Fruit fly (Drosophila melanogaster): ENCODE data around the gene CG12713.

CG12713 gene

dm6 chr3L:15815353-15816142 lies 16.7 kb upstream of the CG12713 start (continued):
- TF ChIP-seq jumu (GFP tag; optimal IDR thresholded peaks at IDR 0.05) (peak; percentile 19), tna (GFP tag; IDR thresholded peaks at IDR 0.05; ENCODE audit: partially characterized antibody) (no peak), tin (GFP tag; optimal IDR thresholded peaks at IDR 0.05) (peak; percentile 72), CG12219 (GFP tag; optimal IDR thresholded peaks at IDR 0.05) (peak; percentile 29), crp (GFP tag; optimal IDR thresholded peaks at IDR 0.05) (peak in 1 of 2 experiments; percentile 11), Usf (GFP tag; optimal IDR thresholded peaks at IDR 0.05) (peak; percentile 33), HmgZ (tag; optimal IDR thresholded peaks at IDR 0.05) (peak; percentile 39), seq (GFP tag; IDR thresholded peaks at IDR 0.05) (peak; percentile 58; the same call in 1 of the 2 replicates), bab2 (GFP tag; optimal IDR thresholded peaks at IDR 0.05) (peak; percentile 57), CG5180 (GFP tag; optimal IDR thresholded peaks at IDR 0.05) (peak; percentile 55), sc (optimal IDR thresholded peaks at IDR 0.05) (no peak), sc (GFP tag; optimal IDR thresholded peaks at IDR 0.05) (peak; percentile 4), CoRest (tag; optimal IDR thresholded peaks at IDR 0.05) (peak; percentile 77), CG6813 (GFP tag; optimal IDR thresholded peaks at IDR 0.05) (peak; percentile 69), ab (GFP tag; optimal IDR thresholded peaks at IDR 0.05) (no peak), D19B (GFP tag; optimal IDR thresholded peaks at IDR 0.05) (peak; percentile 62), CG34376 (GFP tag; optimal IDR thresholded peaks at IDR 0.05) (peak; percentile 46), Mad (GFP tag; optimal IDR thresholded peaks at IDR 0.05) (peak; percentile 23), stc (GFP tag; IDR thresholded peaks at IDR 0.05) (peak; percentile 65), sqz (GFP tag; optimal IDR thresholded peaks at IDR 0.05) (no peak), Ada2b (GFP tag; IDR thresholded peaks at IDR 0.05) (peak; percentile 57), NfI (GFP tag; optimal IDR thresholded peaks at IDR 0.05) (peak; percentile 67), Optix (GFP tag; IDR thresholded peaks at IDR 0.05) (no peak), CG8765 (GFP tag; IDR thresholded peaks at IDR 0.05) (no peak), CG13296 (GFP tag; optimal IDR thresholded peaks at IDR 0.05) (peak; percentile 73), Stat92E (GFP tag; optimal IDR thresholded peaks at IDR 0.05) (peak in 1 of 3 experiments; percentile 34), Atf6 (GFP tag; IDR thresholded peaks at IDR 0.05) (peak; percentile 48; the same call in 1 of the 2 replicates), CG31388 (GFP tag; optimal IDR thresholded peaks at IDR 0.05) (peak; percentile 4), CG8924 (tag; optimal IDR thresholded peaks at IDR 0.05) (peak; percentile 65), Fer3 (tag; optimal IDR thresholded peaks at IDR 0.05) (peak; percentile 61), row (GFP tag; IDR thresholded peaks at IDR 0.05) (peak; percentile 80), dysf (GFP tag; IDR thresholded peaks at IDR 0.05) (peak; percentile 74; the same call in 1 of the 3 replicates), tio (GFP tag; optimal IDR thresholded peaks at IDR 0.05) (peak; percentile 80), NC2β (GFP tag; optimal IDR thresholded peaks at IDR 0.05) (peak; percentile 41), CG10959 (GFP tag; IDR thresholded peaks at IDR 0.05) (no peak), sens (GFP tag) (peak; percentile 94), CG17829 (tag; optimal IDR thresholded peaks at IDR 0.05) (peak; percentile 51), run (tag; optimal IDR thresholded peaks at IDR 0.05) (peak; percentile 53), lmd (GFP tag; IDR thresholded peaks at IDR 0.05) (no peak; the same call in 1 of the 2 replicates), Sox102F (GFP tag; optimal IDR thresholded peaks at IDR 0.05) (peak; percentile 79)

- TF ChIP-seq wdn (GFP tag; IDR thresholded peaks at IDR 0.05) = no peak
- no peak for TF ChIP-seq Ptx1 (GFP tag; IDR thresholded peaks at IDR 0.05)
- no peak for TF ChIP-seq CG6813 (GFP tag; optimal IDR thresholded peaks at IDR 0.05)
- peak; percentile 99 for TF ChIP-seq CG15514 (GFP tag; optimal IDR thresholded peaks at IDR 0.05)
- no peak for TF ChIP-seq CG10543 (GFP tag; optimal IDR thresholded peaks at IDR 0.05)
- TF ChIP-seq CG12236 (GFP tag; optimal IDR thresholded peaks at IDR 0.05) = no peak
- TF ChIP-seq nerfin-2 (GFP tag; IDR thresholded peaks at IDR 0.05; ENCODE audit: partially characterized antibody) = peak; percentile 19
- TF ChIP-seq CG13424 (tag; optimal IDR thresholded peaks at IDR 0.05) = no peak
- TF ChIP-seq CG42726 (GFP tag; IDR thresholded peaks at IDR 0.05; ENCODE audit: partially characterized antibody) = peak; percentile 43; the same call in 1 of the 2 replicates
- TF ChIP-seq Ravus (GFP tag; IDR thresholded peaks at IDR 0.05) = no peak
- no peak for TF ChIP-seq br (optimal IDR thresholded peaks at IDR 0.05)
- TF ChIP-seq tx (GFP tag; optimal IDR thresholded peaks at IDR 0.05) = no peak
- no peak for TF ChIP-seq ken (GFP tag; IDR thresholded peaks at IDR 0.05)
These were observed 16.1 kb upstream of the CG12713 start, which contains the start of gene fwe for dm6 chr3L:15816143-15816487. Gene fwe (minus strand): TSS chr3L:15816410.

Measured in whole organism, embryonic.